Fruit fly (Drosophila melanogaster): ENCODE results near the gene CG3919.

CG3919 gene

DNA sequence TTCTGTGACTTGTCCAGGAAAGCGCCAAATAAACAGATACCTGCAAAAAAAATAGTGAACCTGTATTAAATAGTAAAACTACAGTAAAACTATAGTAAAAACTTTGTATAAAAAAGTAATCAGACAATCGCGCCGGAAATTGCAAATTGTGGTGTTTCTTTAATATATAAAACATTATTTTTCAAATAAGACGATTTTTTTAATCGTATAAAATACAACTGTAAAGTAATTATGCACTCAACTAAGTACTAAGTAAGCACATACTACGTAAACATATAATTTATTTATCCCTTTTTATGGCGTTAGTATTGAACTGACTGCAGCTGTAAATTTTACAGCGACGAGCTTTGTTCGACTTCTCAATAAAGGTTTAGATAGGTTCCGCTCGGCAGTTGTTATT lies 28.9 kb upstream of the CG3919 start, which contains the start of gene CG43120:
Gene CG43120 (plus strand): TSS at position 391 of the 400 bp plus-strand sequence.
- no peak for TF ChIP-seq CG10631 (GFP tag; optimal IDR thresholded peaks at IDR 0.05)
- peak; percentile 35 for TF ChIP-seq CG31627 (GFP tag; optimal IDR thresholded peaks at IDR 0.05)
- peak; percentile 2 for TF ChIP-seq CG32006 (GFP tag; optimal IDR thresholded peaks at IDR 0.05)
- TF ChIP-seq cyc (GFP tag; optimal IDR thresholded peaks at IDR 0.05), result peak; percentile 15
- peak; percentile 1 for TF ChIP-seq Eip75B (GFP tag; optimal IDR thresholded peaks at IDR 0.05)
- peak; percentile 30 for TF ChIP-seq Sox102F (GFP tag; optimal IDR thresholded peaks at IDR 0.05)
- TF ChIP-seq OdsH (GFP tag; optimal IDR thresholded peaks at IDR 0.05), result peak; percentile 16
- TF ChIP-seq topi (GFP tag; optimal IDR thresholded peaks at IDR 0.05), result peak; percentile 7
- TF ChIP-seq CG11762 (GFP tag; optimal IDR thresholded peaks at IDR 0.05; ENCODE audit: insufficient read depth), result no peak
- TF ChIP-seq CG8632 (GFP tag; optimal IDR thresholded peaks at IDR 0.05), result peak; percentile 10
- TF ChIP-seq fd85E (GFP tag; optimal IDR thresholded peaks at IDR 0.05), result no peak
- TF ChIP-seq Hr39 (GFP tag; optimal IDR thresholded peaks at IDR 0.05), result peak; percentile 43
- peak; percentile 12 for TF ChIP-seq vri (GFP tag; optimal IDR thresholded peaks at IDR 0.05)
- peak; percentile 9 for TF ChIP-seq lz (GFP tag; optimal IDR thresholded peaks at IDR 0.05)
- TF ChIP-seq CG15336 (GFP tag; IDR thresholded peaks at IDR 0.05), result no peak
- 0 out of 3 replicates have a peak, but pooled peaks have one; percentile 19 for TF ChIP-seq CG8119 (GFP tag; IDR thresholded peaks at IDR 0.05)
- peak; percentile 47 for TF ChIP-seq esn (GFP tag; optimal IDR thresholded peaks at IDR 0.05)
- no peak for TF ChIP-seq CG3032 (tag; optimal IDR thresholded peaks at IDR 0.05)
- TF ChIP-seq CG7368 (GFP tag; optimal IDR thresholded peaks at IDR 0.05), result no peak
- TF ChIP-seq Smox (GFP tag; optimal IDR thresholded peaks at IDR 0.05), result peak; percentile 49
- peak; percentile 71 for TF ChIP-seq svp (GFP tag)
- peak; percentile 20 for TF ChIP-seq Sox14 (GFP tag; optimal IDR thresholded peaks at IDR 0.05)

DNA sequence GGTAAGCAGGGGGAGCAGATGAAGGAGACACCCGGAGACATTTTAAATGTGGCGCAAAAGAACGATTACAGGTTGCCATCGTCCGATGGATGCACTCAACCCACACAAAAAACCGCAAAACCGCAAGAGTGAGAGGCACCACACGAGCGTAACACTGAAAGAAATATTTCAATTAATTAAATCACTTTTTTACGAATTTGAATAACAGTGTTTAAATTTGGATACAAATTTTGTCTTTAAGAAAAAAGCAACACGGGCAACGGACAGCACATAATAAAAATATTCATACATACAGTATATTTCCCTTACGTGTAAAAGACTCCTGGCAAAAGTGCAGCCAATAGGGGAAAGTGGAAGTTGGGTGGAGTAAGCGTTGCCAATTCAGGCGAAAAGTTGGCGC lies 21.2 kb upstream of the CG3919 start:
- TF ChIP-seq Eip75B (GFP tag; optimal IDR thresholded peaks at IDR 0.05) (peak; percentile 1), pdm3 (GFP tag; optimal IDR thresholded peaks at IDR 0.05) (peak; percentile 13), CG15336 (GFP tag; IDR thresholded peaks at IDR 0.05) (peak; percentile 43; the same call in 1 of the 2 replicates), Eip78C (GFP tag) (peak; percentile 73), Hr4 (GFP tag; optimal IDR thresholded peaks at IDR 0.05) (peak; percentile 44), CG3032 (tag; optimal IDR thresholded peaks at IDR 0.05) (no peak), CG8632 (GFP tag; optimal IDR thresholded peaks at IDR 0.05) (no peak), achi (GFP tag; optimal IDR thresholded peaks at IDR 0.05) (peak; percentile 18), OdsH (GFP tag; optimal IDR thresholded peaks at IDR 0.05) (peak; percentile 7), CG8119 (GFP tag; IDR thresholded peaks at IDR 0.05) (0 out of 3 replicates have a peak, but pooled peaks have one; percentile 25), CG32006 (GFP tag; optimal IDR thresholded peaks at IDR 0.05) (peak; percentile 44)

DNA sequence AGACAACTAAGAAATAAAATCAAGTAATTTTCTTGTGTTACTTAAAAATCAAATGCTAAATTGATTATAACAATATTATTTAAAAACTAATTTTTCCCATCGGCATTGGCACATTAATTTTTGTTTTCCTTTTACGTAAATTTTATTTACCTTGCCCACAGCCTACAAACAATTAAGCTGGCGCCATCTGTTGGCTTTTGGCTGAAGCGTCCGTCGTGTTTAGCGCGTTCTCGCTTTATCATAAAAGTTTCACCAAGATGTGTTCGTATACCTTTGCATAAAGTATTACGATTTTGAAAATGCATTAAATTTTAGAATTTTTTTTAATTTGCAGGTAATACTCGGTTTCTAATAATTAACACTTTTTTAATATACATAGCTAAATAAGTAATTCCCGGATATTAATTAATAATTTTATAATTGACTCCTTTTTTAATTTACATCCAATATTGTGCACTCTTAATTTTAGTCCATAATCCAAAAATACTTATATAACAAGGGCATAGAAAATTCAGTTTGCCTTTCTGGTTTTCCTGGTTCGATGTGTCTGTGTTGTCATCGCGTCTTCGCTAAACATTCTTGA lies 13.3 kb upstream of the CG3919 start:
- TF ChIP-seq ss (GFP tag; optimal IDR thresholded peaks at IDR 0.05) (peak in 1 of 2 experiments; percentile 43), Lpt (GFP tag; optimal IDR thresholded peaks at IDR 0.05) (peak; percentile 10), CG10631 (GFP tag; optimal IDR thresholded peaks at IDR 0.05) (peak; percentile 20), CG10669 (GFP tag; optimal IDR thresholded peaks at IDR 0.05) (peak; percentile 43), CG16779 (tag; optimal IDR thresholded peaks at IDR 0.05) (no peak), OdsH (GFP tag; optimal IDR thresholded peaks at IDR 0.05) (peak; percentile 1), cyc (GFP tag; optimal IDR thresholded peaks at IDR 0.05) (peak; percentile 7), pdm3 (GFP tag; optimal IDR thresholded peaks at IDR 0.05) (no peak), CG9139 (GFP tag; optimal IDR thresholded peaks at IDR 0.05) (no peak), CG34406 (GFP tag; optimal IDR thresholded peaks at IDR 0.05) (no peak), CG11762 (GFP tag; optimal IDR thresholded peaks at IDR 0.05; ENCODE audit: insufficient read depth) (no peak), dsx (GFP tag; optimal IDR thresholded peaks at IDR 0.05; ENCODE audit: poor library complexity, severe bottlenecking) (peak; percentile 16), CG7368 (GFP tag; optimal IDR thresholded peaks at IDR 0.05) (no peak), Ets21C (GFP tag; optimal IDR thresholded peaks at IDR 0.05) (no peak), Ets96B (tag; optimal IDR thresholded peaks at IDR 0.05) (peak; percentile 12), CG8119 (GFP tag; IDR thresholded peaks at IDR 0.05) (0 out of 3 replicates have a peak, but pooled peaks have one; percentile 13), CG15336 (GFP tag; IDR thresholded peaks at IDR 0.05) (0 out of 2 replicates have a peak, but pooled peaks have one; percentile 32), Eip78C (GFP tag) (peak; percentile 69), CG3919 (GFP tag; optimal IDR thresholded peaks at IDR 0.05) (no peak), dac (GFP tag; optimal IDR thresholded peaks at IDR 0.05) (no peak), fd85E (GFP tag; optimal IDR thresholded peaks at IDR 0.05) (no peak), salr (GFP tag; optimal IDR thresholded peaks at IDR 0.05) (peak in 1 of 2 experiments; percentile 14), CG3032 (tag; optimal IDR thresholded peaks at IDR 0.05) (peak; percentile 14), Hr38 (GFP tag; optimal IDR thresholded peaks at IDR 0.05) (no peak), acj6 (GFP tag; optimal IDR thresholded peaks at IDR 0.05) (no peak), esn (GFP tag; optimal IDR thresholded peaks at IDR 0.05) (no peak), CG6792 (GFP tag; optimal IDR thresholded peaks at IDR 0.05) (no peak), CG1621 (tag; optimal IDR thresholded peaks at IDR 0.05) (no peak), fkh (GFP tag; optimal IDR thresholded peaks at IDR 0.05) (no peak), CG32006 (GFP tag; optimal IDR thresholded peaks at IDR 0.05) (peak; percentile 50), net (GFP tag; optimal IDR thresholded peaks at IDR 0.05) (no peak)
